Fruit fly (Drosophila melanogaster) S2 (cell line): ENCODE results near the gene CG14969.

ENCODE experiments used
- CG8478 ChIP-seq: fragments of >200 bp; optimal IDR thresholded peaks from 2 replicates; lab custom pipeline; 2018
- CTCF ChIP-seq, 2 experiments: fragments of >200 bp; optimal IDR thresholded peaks; 2 replicates each; lab custom pipeline; 2018

dm6 chr3L:3328771-3329170 is 6.0 kb downstream of the CG14969 start, which contains the start of gene Strip:
- no peak for TF ChIP-seq CG8478 (lab: Kevin White, UChicago)
- TF ChIP-seq CTCF (optimal IDR thresholded peaks at IDR 0.05; lab: Kevin White, UChicago), result no peak
